Fruit fly (Drosophila melanogaster): ENCODE results near the gene nSyb.

Gene nSyb

dm6 chr3L:1609611-1610010, 27.9 kb downstream of the nSyb start (continued):
- TF ChIP-seq nerfin-1 (tag; optimal IDR thresholded peaks at IDR 0.05) (no peak), CG11504 (tag; optimal IDR thresholded peaks at IDR 0.05) (peak; percentile 55), wdn (GFP tag; IDR thresholded peaks at IDR 0.05) (0 out of 2 replicates have a peak, but pooled peaks have one; percentile 36), Hmr (GFP tag; optimal IDR thresholded peaks at IDR 0.05) (peak; percentile 57), tgo (GFP tag; IDR thresholded peaks at IDR 0.05) (peak; percentile 41; the same call in 1 of the 3 replicates), row (GFP tag; IDR thresholded peaks at IDR 0.05) (peak; percentile 54), dmrt99B (tag; optimal IDR thresholded peaks at IDR 0.05) (no peak), CG34422 (GFP tag; IDR thresholded peaks at IDR 0.05) (0 out of 3 replicates have a peak, but pooled peaks have one; percentile 31), Hr51 (GFP tag; optimal IDR thresholded peaks at IDR 0.05) (peak in 1 of 2 experiments; percentile 39), CG8924 (tag; optimal IDR thresholded peaks at IDR 0.05) (peak; percentile 32), H15 (GFP tag; IDR thresholded peaks at IDR 0.05) (peak; percentile 43; the same call in 1 of the 3 replicates), caup (GFP tag; optimal IDR thresholded peaks at IDR 0.05; ENCODE audit: severe bottlenecking) (peak; percentile 36), CG9437 (GFP tag; optimal IDR thresholded peaks at IDR 0.05) (peak; percentile 4), Jarid2 (GFP tag; optimal IDR thresholded peaks at IDR 0.05) (no peak), Aef1 (GFP tag; IDR thresholded peaks at IDR 0.05) (peak; percentile 31; the same call in 1 of the 3 replicates), CG10462 (GFP tag; optimal IDR thresholded peaks at IDR 0.05) (no peak), hkb (optimal IDR thresholded peaks at IDR 0.05) (no peak), hkb (GFP tag; IDR thresholded peaks at IDR 0.05) (peak; percentile 34; the same call in 1 of the 2 replicates), CG18599 (GFP tag; optimal IDR thresholded peaks at IDR 0.05) (peak; percentile 48), Dbx (GFP tag; IDR thresholded peaks at IDR 0.05) (peak; percentile 79), chm (GFP tag; IDR thresholded peaks at IDR 0.05) (no peak), Dad (GFP tag; optimal IDR thresholded peaks at IDR 0.05) (peak; percentile 3), zen (tag; optimal IDR thresholded peaks at IDR 0.05) (no peak), fu2 (GFP tag; optimal IDR thresholded peaks at IDR 0.05) (peak; percentile 16), ranshi (GFP tag; IDR thresholded peaks at IDR 0.05) (peak; percentile 27; the same call in 1 of the 2 replicates)

- TF ChIP-seq CG9727 (GFP tag; optimal IDR thresholded peaks at IDR 0.05) = peak; percentile 19
- no peak for TF ChIP-seq gem (tag; optimal IDR thresholded peaks at IDR 0.05)
- no peak for TF ChIP-seq Ravus (GFP tag; IDR thresholded peaks at IDR 0.05)
- TF ChIP-seq CG13775 (GFP tag; optimal IDR thresholded peaks at IDR 0.05) = peak; percentile 11
- no peak for TF ChIP-seq CG7271 (tag; optimal IDR thresholded peaks at IDR 0.05)
- TF ChIP-seq Blimp-1 (GFP tag; optimal IDR thresholded peaks at IDR 0.05) = no peak
- no peak for TF ChIP-seq lmd (GFP tag; IDR thresholded peaks at IDR 0.05)
- TF ChIP-seq abd-A (tag; optimal IDR thresholded peaks at IDR 0.05) = no peak
- TF ChIP-seq CG12659 (GFP tag; optimal IDR thresholded peaks at IDR 0.05) = no peak
- no peak for TF ChIP-seq dm (GFP tag; optimal IDR thresholded peaks at IDR 0.05)
- TF ChIP-seq Scr (GFP tag; IDR thresholded peaks at IDR 0.05; ENCODE audit: partially characterized antibody) = 0 out of 2 replicates have a peak, but pooled peaks have one; percentile 3
- peak; percentile 39 for TF ChIP-seq CG9797 (GFP tag; optimal IDR thresholded peaks at IDR 0.05)
- no peak for TF ChIP-seq vvl (GFP tag; IDR thresholded peaks at IDR 0.05)
- 0 out of 3 replicates have a peak, but pooled peaks have one; percentile 0 for TF ChIP-seq row (GFP tag; IDR thresholded peaks at IDR 0.05)
- TF ChIP-seq Camta (GFP tag; optimal IDR thresholded peaks at IDR 0.05) = no peak
- no peak for TF ChIP-seq CG5180 (GFP tag; optimal IDR thresholded peaks at IDR 0.05)
- TF ChIP-seq CG10267 (tag; optimal IDR thresholded peaks at IDR 0.05) = peak; percentile 54
- no peak for TF ChIP-seq sc (optimal IDR thresholded peaks at IDR 0.05)
- TF ChIP-seq sc (GFP tag; optimal IDR thresholded peaks at IDR 0.05) = peak; percentile 1
- 0 out of 2 replicates have a peak, but pooled peaks have one; percentile 1 for TF ChIP-seq MBD-R2 (GFP tag; IDR thresholded peaks at IDR 0.05)
- no peak for TF ChIP-seq CG1792 (GFP tag; optimal IDR thresholded peaks at IDR 0.05)
- TF ChIP-seq tgo (GFP tag; IDR thresholded peaks at IDR 0.05) = no peak
- no peak for TF ChIP-seq Dip2 (GFP tag; IDR thresholded peaks at IDR 0.05)
- TF ChIP-seq gcm (GFP tag; optimal IDR thresholded peaks at IDR 0.05) = no peak
- peak; percentile 52 for TF ChIP-seq Ets97D (GFP tag; optimal IDR thresholded peaks at IDR 0.05)
- peak; percentile 17 for TF ChIP-seq CG15601 (tag; optimal IDR thresholded peaks at IDR 0.05)
- TF ChIP-seq CG15514 (GFP tag; optimal IDR thresholded peaks at IDR 0.05) = peak; percentile 98
- no peak for TF ChIP-seq toy (GFP tag; IDR thresholded peaks at IDR 0.05)
Observed at dm6 chr3L:1602833-1603128, 34.8 kb downstream of the nSyb start, which contains the start of the genes CG18170 and CG33791. TSS of gene CG18170 (plus strand) at chr3L:1602954. TSS of gene CG33791 (plus strand) at chr3L:1602954.
